Worm (Caenorhabditis elegans) whole organism, early embryonic: ENCODE measurements around the gene mpz-3.

Source experiments
- B0310.2 ChIP-seq: sonication (generic microtip); optimal IDR thresholded peaks from 2 replicates; lab custom pipeline; 2016; ENCODE audit warnings: mild to moderate bottlenecking, missing genetic modification characterization, missing compliant biosample characterization
- F13C5.2 ChIP-seq: sonication (generic microtip); optimal IDR thresholded peaks from 2 replicates; lab custom pipeline; 2017; ENCODE audit warnings: mild to moderate bottlenecking, missing genetic modification characterization, inconsistent platforms, missing compliant biosample characterization
- aly-1 ChIP-seq: sonication (generic microtip); optimal IDR thresholded peaks from 2 replicates; lab custom pipeline; 2016; ENCODE audit warnings: missing genetic modification characterization, missing compliant biosample characterization
- ama-1 ChIP-seq: fragments of 150-350 bp; optimal IDR thresholded peaks from 2 replicates; lab custom pipeline; 2014
- ceh-13 ChIP-seq: fragments of 200-800 bp; sonication (Bioruptor generic); optimal IDR thresholded peaks from 2 replicates; lab custom pipeline; 2018; ENCODE audit warnings: mild to moderate bottlenecking, missing genetic modification characterization, missing compliant biosample characterization
- ceh-36 ChIP-seq: sonication (generic microtip); optimal IDR thresholded peaks from 2 replicates; lab custom pipeline; 2016; ENCODE audit warnings: missing genetic modification characterization, inconsistent platforms, missing compliant biosample characterization
- ets-7 ChIP-seq: sonication (generic microtip); optimal IDR thresholded peaks from 2 replicates; lab custom pipeline; 2016; ENCODE audit warnings: missing genotype, missing genetic modification characterization, missing compliant biosample characterization
- flt-1 ChIP-seq: fragments of 200-800 bp; sonication (Bioruptor generic); IDR thresholded peaks from 2 replicates; pipeline ENCODE4 v1.3.6; 2022; ENCODE audit warnings: missing genetic modification characterization, missing compliant biosample characterization
- hmbx-1 ChIP-seq: sonication (generic microtip); optimal IDR thresholded peaks from 2 replicates; lab custom pipeline; 2016; ENCODE audit warnings: mild to moderate bottlenecking, missing genetic modification characterization, missing compliant biosample characterization
- hmg-4 ChIP-seq: fragments of 200-800 bp; sonication (Bioruptor generic); optimal IDR thresholded peaks from 2 replicates; lab custom pipeline; 2018; ENCODE audit warnings: mild to moderate bottlenecking, missing genetic modification characterization, missing compliant biosample characterization
- hnd-1 ChIP-seq: sonication (generic microtip); optimal IDR thresholded peaks from 2 replicates; lab custom pipeline; 2016; ENCODE audit warnings: missing genetic modification characterization, missing compliant biosample characterization
- pes-1 ChIP-seq: fragments of 200-800 bp; sonication (Bioruptor generic); IDR thresholded peaks from 2 replicates; pipeline ENCODE4 v1.3.6; 2022; ENCODE audit warnings: missing genetic modification reagents, missing genetic modification characterization, missing compliant biosample characterization
- scrt-1 ChIP-seq: fragments of 200-800 bp; sonication (Bioruptor generic); IDR thresholded peaks from 2 replicates; pipeline ENCODE4 v1.3.6; 2022; ENCODE audit warnings: missing genetic modification characterization, missing compliant biosample characterization
- sea-1 ChIP-seq: fragments of 200-800 bp; sonication (Bioruptor generic); conservative IDR thresholded peaks from 2 replicates; pipeline ENCODE4 v1.3.6; 2022; ENCODE audit warnings: missing genetic modification characterization, missing compliant biosample characterization
- tbx-11 ChIP-seq: fragments of 200-800 bp; sonication (Bioruptor generic); IDR thresholded peaks from 2 replicates; pipeline ENCODE4 v1.3.6; 2022; ENCODE audit warnings: missing genetic modification characterization, missing compliant biosample characterization
- tbx-37 ChIP-seq: fragments of 200-800 bp; sonication (Bioruptor generic); conservative IDR thresholded peaks from 2 replicates; pipeline ENCODE4 v1.3.6; 2022; ENCODE audit warnings: missing genetic modification reagents, missing genetic modification characterization, missing compliant biosample characterization
- tra-4 ChIP-seq: sonication (generic microtip); optimal IDR thresholded peaks from 2 replicates; lab custom pipeline; 2017; ENCODE audit warnings: missing genetic modification characterization, missing compliant biosample characterization

mpz-3 gene

DNA sequence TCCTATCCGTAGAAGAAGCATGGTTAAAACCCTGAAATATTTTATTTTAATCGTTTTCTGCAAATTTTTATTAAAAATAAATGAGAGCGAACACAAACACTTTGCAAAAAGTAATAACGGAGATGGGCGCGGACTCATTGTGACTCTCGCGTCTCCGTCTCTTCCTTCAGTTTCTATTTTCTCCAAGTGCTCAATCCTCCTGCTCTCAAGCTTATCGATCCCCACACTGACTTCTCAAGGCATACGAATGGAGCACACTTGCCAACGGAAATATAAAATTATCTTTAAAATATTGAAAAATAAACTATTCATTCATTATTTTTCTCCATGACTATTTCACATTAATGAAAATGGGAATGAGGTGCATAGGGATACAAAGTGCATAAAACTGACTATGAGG lies 32.9 kb upstream of the mpz-3 start, which contains the start of gene dnj-8:
TSS of gene dnj-8 (minus strand) at position 31 of the 400 bp plus-strand sequence.
- TF ChIP-seq tbx-11 (GFP tag; lab: Robert Waterston, UW), result no peak
- TF ChIP-seq hmg-4, result no peak
- TF ChIP-seq ceh-13, result no peak
- no peak for TF ChIP-seq ceh-36 (tag; lab: Kevin White, UChicago)
- no peak for TF ChIP-seq hnd-1
- no peak for TF ChIP-seq tra-4 (tag; lab: Kevin White, UChicago)
- TF ChIP-seq sea-1 (GFP tag; lab: Robert Waterston, UW), result no peak
- TF ChIP-seq tbx-37 (GFP tag; lab: Robert Waterston, UW), result no peak
- TF ChIP-seq aly-1 (tag; lab: Kevin White, UChicago), result no peak
- no peak for TF ChIP-seq ama-1
- TF ChIP-seq pes-1, result no peak
- TF ChIP-seq ets-7 (tag; lab: Kevin White, UChicago), result no peak
- no peak for TF ChIP-seq B0310.2
- TF ChIP-seq F13C5.2 (tag; lab: Kevin White, UChicago), result no peak
- no peak for TF ChIP-seq flt-1 (GFP tag; lab: Robert Waterston, UW)
- TF ChIP-seq scrt-1 (GFP tag; lab: Robert Waterston, UW), result no peak
- TF ChIP-seq hmbx-1 (tag; lab: Kevin White, UChicago), result no peak

- no peak for TF ChIP-seq ama-1
- no peak for TF ChIP-seq scrt-1 (GFP tag; lab: Robert Waterston, UW)
- no peak for TF ChIP-seq hnd-1
- TF ChIP-seq ceh-36 (tag; lab: Kevin White, UChicago), result no peak
- no peak for TF ChIP-seq F13C5.2 (tag; lab: Kevin White, UChicago)
- no peak for TF ChIP-seq hmg-4
- TF ChIP-seq sea-1 (GFP tag; lab: Robert Waterston, UW), result no peak
- no peak for TF ChIP-seq flt-1 (GFP tag; lab: Robert Waterston, UW)
- TF ChIP-seq ets-7 (tag; lab: Kevin White, UChicago), result no peak
- TF ChIP-seq B0310.2, result no peak
- no peak for TF ChIP-seq ceh-13
- no peak for TF ChIP-seq tbx-37 (GFP tag; lab: Robert Waterston, UW)
- TF ChIP-seq hmbx-1 (tag; lab: Kevin White, UChicago), result no peak
- no peak for TF ChIP-seq tbx-11 (GFP tag; lab: Robert Waterston, UW)
- TF ChIP-seq tra-4 (tag; lab: Kevin White, UChicago), result no peak
- no peak for TF ChIP-seq aly-1 (tag; lab: Kevin White, UChicago)
- TF ChIP-seq pes-1, result no peak
Observed at ce11 chrII:6597507-6597906, 32.3 kb upstream of the mpz-3 start.

DNA sequence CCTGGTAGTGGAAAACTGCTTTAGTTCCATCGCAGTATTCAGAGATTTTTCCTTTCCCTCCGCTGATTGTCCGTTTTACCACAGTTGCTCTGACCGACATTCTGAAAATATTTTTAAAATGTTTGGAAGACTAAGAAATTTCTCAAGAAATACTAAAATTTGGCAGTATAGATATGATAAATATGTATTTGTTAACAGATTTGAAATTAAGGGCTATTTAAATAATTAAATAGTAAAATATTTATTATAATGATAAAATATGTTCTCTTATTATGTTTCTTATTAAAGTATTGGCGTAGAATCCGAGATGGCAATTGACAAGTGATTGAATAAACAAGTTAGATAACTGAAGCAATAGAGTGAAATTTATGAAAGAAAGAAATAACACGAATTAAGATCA lies 29.0 kb upstream of the mpz-3 start, which contains the start of gene aipr-1:
TSS of gene aipr-1 (minus strand) at position 101 of the 400 bp plus-strand sequence.
- TF ChIP-seq tbx-37 (GFP tag; lab: Robert Waterston, UW) (no peak), ama-1 (no peak), scrt-1 (GFP tag; lab: Robert Waterston, UW) (no peak), B0310.2 (no peak), tbx-11 (GFP tag; lab: Robert Waterston, UW) (no peak), aly-1 (tag; lab: Kevin White, UChicago) (no peak), hmbx-1 (tag; lab: Kevin White, UChicago) (no peak), hnd-1 (no peak), pes-1 (no peak)

DNA sequence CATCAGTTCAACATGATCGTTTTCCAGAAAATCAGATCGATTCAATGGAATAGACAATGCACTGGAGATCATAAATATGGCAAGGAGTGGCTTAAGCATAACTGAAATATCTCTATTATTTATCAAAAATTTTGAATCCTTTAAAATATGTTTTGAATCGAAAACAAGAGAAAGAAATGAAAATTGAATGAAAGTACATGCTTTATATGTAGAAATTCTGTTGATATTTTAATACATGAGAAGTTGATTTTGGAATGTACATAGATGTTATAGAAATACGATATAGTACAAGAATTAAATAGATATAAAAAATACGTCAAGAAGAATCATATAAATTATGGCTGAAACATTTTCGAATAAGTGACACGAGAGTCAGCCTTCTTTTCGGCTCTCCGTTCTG lies 27.1 kb upstream of the mpz-3 start, which contains the start of gene C56C10.9:
TSS of gene C56C10.9 (minus strand) at position 101 of the 400 bp plus-strand sequence.
- TF ChIP-seq B0310.2, result no peak
- TF ChIP-seq aly-1 (tag; lab: Kevin White, UChicago), result no peak
- TF ChIP-seq tbx-37 (GFP tag; lab: Robert Waterston, UW), result no peak
- TF ChIP-seq sea-1 (GFP tag; lab: Robert Waterston, UW), result no peak
- TF ChIP-seq hmbx-1 (tag; lab: Kevin White, UChicago), result no peak
- no peak for TF ChIP-seq flt-1 (GFP tag; lab: Robert Waterston, UW)
- TF ChIP-seq ets-7 (tag; lab: Kevin White, UChicago), result no peak
- TF ChIP-seq tbx-11 (GFP tag; lab: Robert Waterston, UW), result no peak
- no peak for TF ChIP-seq ceh-13
- no peak for TF ChIP-seq scrt-1 (GFP tag; lab: Robert Waterston, UW)
- no peak for TF ChIP-seq hmg-4
- TF ChIP-seq ceh-36 (tag; lab: Kevin White, UChicago), result no peak
- TF ChIP-seq F13C5.2 (tag; lab: Kevin White, UChicago), result no peak
- TF ChIP-seq hnd-1, result no peak
- TF ChIP-seq pes-1, result no peak
- no peak for TF ChIP-seq ama-1
- no peak for TF ChIP-seq tra-4 (tag; lab: Kevin White, UChicago)

- TF ChIP-seq sea-1 (GFP tag; lab: Robert Waterston, UW), result no peak
- TF ChIP-seq tbx-37 (GFP tag; lab: Robert Waterston, UW), result no peak
- no peak for TF ChIP-seq ceh-13
- TF ChIP-seq scrt-1 (GFP tag; lab: Robert Waterston, UW), result no peak
- TF ChIP-seq hmbx-1 (tag; lab: Kevin White, UChicago), result no peak
- no peak for TF ChIP-seq B0310.2
- TF ChIP-seq hnd-1, result no peak
- no peak for TF ChIP-seq ama-1
- no peak for TF ChIP-seq ceh-36 (tag; lab: Kevin White, UChicago)
- TF ChIP-seq tra-4 (tag; lab: Kevin White, UChicago), result no peak
- TF ChIP-seq aly-1 (tag; lab: Kevin White, UChicago), result no peak
- TF ChIP-seq ets-7 (tag; lab: Kevin White, UChicago), result no peak
- TF ChIP-seq pes-1, result no peak
- TF ChIP-seq tbx-11 (GFP tag; lab: Robert Waterston, UW), result no peak
- no peak for TF ChIP-seq flt-1 (GFP tag; lab: Robert Waterston, UW)
Observed at ce11 chrII:6591000-6591399, 25.8 kb upstream of the mpz-3 start.

DNA sequence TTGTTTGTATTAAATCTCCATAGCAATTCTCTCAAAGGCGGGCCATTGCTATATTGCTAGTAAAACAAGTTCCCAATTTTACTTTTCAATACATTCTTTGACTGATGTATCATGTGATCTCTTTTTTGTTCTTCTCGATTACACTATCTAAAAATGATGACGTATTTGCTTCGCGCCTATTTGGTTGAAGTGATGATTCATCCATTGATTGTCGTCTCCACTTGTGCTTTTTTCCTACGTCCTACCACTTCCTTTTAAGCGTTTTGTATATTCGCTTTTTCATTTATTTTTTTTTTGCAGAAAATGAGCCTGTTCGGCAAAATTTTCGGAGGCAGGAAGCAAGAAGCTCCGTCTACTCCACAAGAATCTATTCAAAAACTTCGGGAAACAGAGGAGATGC lies 24.2 kb upstream of the mpz-3 start, which contains the start of gene vps-32.1:
TSS of gene vps-32.1 (plus strand) at position 301 of the 400 bp plus-strand sequence.
- no peak for TF ChIP-seq ets-7 (tag; lab: Kevin White, UChicago)
- no peak for TF ChIP-seq pes-1

- no peak for TF ChIP-seq ceh-13
- peak; percentile 72 for TF ChIP-seq F13C5.2 (tag; lab: Kevin White, UChicago)
- TF ChIP-seq ets-7 (tag; lab: Kevin White, UChicago), result peak; percentile 25
- no peak for TF ChIP-seq flt-1 (GFP tag; lab: Robert Waterston, UW)
- peak; percentile 1 for TF ChIP-seq hmg-4
- no peak for TF ChIP-seq tbx-11 (GFP tag; lab: Robert Waterston, UW)
- no peak for TF ChIP-seq tra-4 (tag; lab: Kevin White, UChicago)
Observed at ce11 chrII:6588605-6589292, 23.6 kb upstream of the mpz-3 start, which contains the start of gene icd-1. icd-1 (minus strand) TSS chrII:6588655.
